Worm (Caenorhabditis elegans) whole organism, L4/young adult: ENCODE data around the gene K02E7.12.
"Not testable (repeated sequence)": the region's sequence is repeated elsewhere in the genome, so short reads cannot be mapped to it uniquely, and the experiment has no call there.

Experiments used
- W03F9.2 ChIP-seq: fragments of 150-350 bp; optimal IDR thresholded peaks from 2 replicates; lab custom pipeline; 2014; ENCODE audit warnings: missing biosample characterization, missing genetic modification characterization
- dao-5 ChIP-seq: sonication (generic microtip); optimal IDR thresholded peaks from 2 replicates; lab custom pipeline; 2016; ENCODE audit warnings: missing genotype, missing genetic modification characterization, moderate library complexity, missing compliant biosample characterization
- him-1 ChIP-seq: sonication (generic microtip); optimal IDR thresholded peaks from 2 replicates; lab custom pipeline; 2016; ENCODE audit warnings: missing genotype, missing genetic modification reagents, missing genetic modification characterization, missing compliant biosample characterization

DNA sequence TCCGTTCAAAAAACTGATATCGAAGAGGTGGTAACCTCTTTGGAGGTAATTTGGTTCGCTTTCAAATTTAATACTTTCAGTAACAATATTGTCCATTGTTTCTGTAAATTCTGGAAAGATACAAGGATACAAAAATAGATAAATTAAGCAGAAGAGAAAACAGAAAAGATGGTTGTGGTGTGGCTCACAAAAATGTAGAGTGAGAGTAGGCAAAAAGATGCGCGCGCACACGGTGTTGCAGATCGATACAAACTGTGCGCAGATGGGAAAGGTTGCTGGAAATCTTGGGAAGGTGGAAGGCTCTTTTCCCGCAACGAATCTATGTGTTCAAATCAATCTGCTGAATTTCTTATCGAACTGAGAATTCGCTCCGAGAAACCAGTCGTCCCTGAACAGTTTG is 46.3 kb upstream of the K02E7.12 start, which contains the start of gene btb-11:
- not testable (repeated sequence) for TF ChIP-seq him-1; dao-5 (tag; lab: Kevin White, UChicago); W03F9.2 (tag; lab: Kevin White, UChicago)
